Worm (Caenorhabditis elegans) whole organism, late embryonic: ENCODE results near the gene obr-2.
A peak's percentile ranks its signal among the peaks of the same experiment; 100 is the strongest.

Experiments used
- C08G9.2 ChIP-seq: sonication (generic microtip); optimal IDR thresholded peaks from 2 replicates; lab custom pipeline; 2016; ENCODE audit warnings: mild to moderate bottlenecking, missing genetic modification characterization, moderate library complexity, missing compliant biosample characterization
- C38D4.7 ChIP-seq: fragments of 200-800 bp; sonication (Bioruptor generic); optimal IDR thresholded peaks from 2 replicates; lab custom pipeline; 2018; ENCODE audit warnings: mild to moderate bottlenecking, missing genetic modification characterization, moderate library complexity, missing compliant biosample characterization
- F13H6.1 ChIP-seq: sonication (generic microtip); optimal IDR thresholded peaks from 2 replicates; lab custom pipeline; 2016; ENCODE audit warnings: missing genetic modification characterization, missing compliant biosample characterization
- K02D7.2 ChIP-seq: sonication (generic microtip); optimal IDR thresholded peaks from 2 replicates; lab custom pipeline; 2017; ENCODE audit warnings: mild to moderate bottlenecking, missing genetic modification characterization, missing compliant biosample characterization
- T23F11.4 ChIP-seq: fragments of 200-800 bp; sonication (Bioruptor generic); optimal IDR thresholded peaks from 2 replicates; lab custom pipeline; 2018; ENCODE audit warnings: mild to moderate bottlenecking, missing genetic modification characterization, missing compliant biosample characterization
- ahr-1 ChIP-seq: sonication (generic microtip); optimal IDR thresholded peaks from 2 replicates; lab custom pipeline; 2016; ENCODE audit warnings: missing genetic modification characterization, missing compliant biosample characterization
- ama-1 ChIP-seq: fragments of 150-350 bp; optimal IDR thresholded peaks from 2 replicates; lab custom pipeline; 2014
- ceh-14 ChIP-seq: sonication (generic microtip); optimal IDR thresholded peaks from 2 replicates; lab custom pipeline; 2016; ENCODE audit warnings: missing genotype, missing genetic modification characterization, missing compliant biosample characterization
- ceh-22 ChIP-seq: sonication (generic microtip); optimal IDR thresholded peaks from 2 replicates; lab custom pipeline; 2017; ENCODE audit warnings: missing biosample characterization, missing genetic modification characterization
- ceh-24 ChIP-seq: sonication (generic microtip); optimal IDR thresholded peaks from 2 replicates; lab custom pipeline; 2016; ENCODE audit warnings: mild to moderate bottlenecking, missing genetic modification characterization, missing compliant biosample characterization
- ceh-31 ChIP-seq: sonication (generic microtip); optimal IDR thresholded peaks from 2 replicates; lab custom pipeline; 2016; ENCODE audit warnings: missing genetic modification characterization, missing compliant biosample characterization
- ceh-34 ChIP-seq: sonication (generic microtip); optimal IDR thresholded peaks from 2 replicates; lab custom pipeline; 2016; ENCODE audit warnings: mild to moderate bottlenecking, missing genetic modification characterization, missing compliant biosample characterization
- ceh-45 ChIP-seq: fragments of 200-800 bp; sonication (Bioruptor generic); IDR thresholded peaks from 2 replicates; pipeline ENCODE4 v1.3.6; 2022; ENCODE audit warnings: missing genetic modification reagents, missing genetic modification characterization, missing compliant biosample characterization
- ceh-6 ChIP-seq: fragments of 200-800 bp; sonication (Bioruptor generic); optimal IDR thresholded peaks from 2 replicates; lab custom pipeline; 2018; ENCODE audit warnings: mild to moderate bottlenecking, missing genetic modification characterization, missing compliant biosample characterization
- dmd-4 ChIP-seq: sonication (generic microtip); optimal IDR thresholded peaks from 2 replicates; lab custom pipeline; 2016; ENCODE audit warnings: borderline replicate concordance, missing genetic modification characterization, missing compliant biosample characterization
- elt-4 ChIP-seq: sonication (generic microtip); optimal IDR thresholded peaks from 2 replicates; lab custom pipeline; 2016; ENCODE audit warnings: missing genetic modification characterization, missing compliant biosample characterization
- eyg-1 ChIP-seq: sonication (generic microtip); optimal IDR thresholded peaks from 2 replicates; lab custom pipeline; 2016; ENCODE audit warnings: missing genotype, missing genetic modification characterization, missing compliant biosample characterization
- hlh-15 ChIP-seq: sonication (generic microtip); optimal IDR thresholded peaks from 2 replicates; lab custom pipeline; 2016; ENCODE audit warnings: missing genetic modification characterization, missing compliant biosample characterization
- hlh-30 ChIP-seq: sonication (generic microtip); optimal IDR thresholded peaks from 2 replicates; lab custom pipeline; 2017; ENCODE audit warnings: antibody characterized with exemption, missing genetic modification characterization, missing compliant biosample characterization; ENCODE audit not compliant: insufficient read depth
- hlh-6 ChIP-seq: sonication (generic microtip); optimal IDR thresholded peaks from 2 replicates; lab custom pipeline; 2016; ENCODE audit warnings: missing genotype, missing genetic modification characterization, missing compliant biosample characterization
- hlh-8 ChIP-seq: sonication (generic microtip); optimal IDR thresholded peaks from 2 replicates; lab custom pipeline; 2016; ENCODE audit warnings: missing genotype, missing genetic modification characterization, missing compliant biosample characterization
- mec-3 ChIP-seq: sonication (generic microtip); optimal IDR thresholded peaks from 2 replicates; lab custom pipeline; 2016; ENCODE audit warnings: borderline replicate concordance, missing genetic modification characterization, missing compliant biosample characterization
- nhr-232 ChIP-seq: sonication (generic microtip); optimal IDR thresholded peaks from 2 replicates; lab custom pipeline; 2016; ENCODE audit warnings: missing genetic modification characterization, missing compliant biosample characterization
- pag-3 ChIP-seq: sonication (generic microtip); optimal IDR thresholded peaks from 2 replicates; lab custom pipeline; 2016; ENCODE audit warnings: missing compliant biosample characterization, missing genetic modification characterization, borderline replicate concordance
- pat-9 ChIP-seq: fragments of 200-800 bp; sonication (Bioruptor generic); optimal IDR thresholded peaks from 2 replicates; lab custom pipeline; 2018; ENCODE audit warnings: mild to moderate bottlenecking, missing genetic modification characterization, moderate library complexity, missing compliant biosample characterization
- pqm-1 ChIP-seq: sonication (generic microtip); optimal IDR thresholded peaks from 2 replicates; lab custom pipeline; 2016; ENCODE audit warnings: missing genetic modification characterization, missing compliant biosample characterization
- ref-2 ChIP-seq: sonication (generic microtip); optimal IDR thresholded peaks from 2 replicates; lab custom pipeline; 2016; ENCODE audit warnings: missing genetic modification characterization, missing compliant biosample characterization
- sox-2 ChIP-seq: fragments of 200-800 bp; sonication (Bioruptor generic); IDR thresholded peaks from 2 replicates; pipeline ENCODE4 v1.3.6; 2022; ENCODE audit warnings: missing genetic modification reagents, missing genetic modification characterization, missing compliant biosample characterization
- syd-9 ChIP-seq: sonication (generic microtip); optimal IDR thresholded peaks from 2 replicates; lab custom pipeline; 2016; ENCODE audit warnings: mild to moderate bottlenecking, missing genetic modification characterization, moderate library complexity, missing compliant biosample characterization
- tbx-7 ChIP-seq: sonication (generic microtip); optimal IDR thresholded peaks from 2 replicates; lab custom pipeline; 2016; ENCODE audit warnings: missing genotype, missing genetic modification characterization, missing compliant biosample characterization
- ttx-3 ChIP-seq: sonication (generic microtip); optimal IDR thresholded peaks from 2 replicates; lab custom pipeline; 2016; ENCODE audit warnings: missing genetic modification reagents, missing genetic modification characterization, missing compliant biosample characterization
- unc-3 ChIP-seq, 2 experiments: fragments of 200-800 bp in 1 of 2; sonication (Bioruptor generic) in 1 of 2; sonication (generic microtip) in 1 of 2; conservative IDR thresholded peaks in 1 of 2; optimal IDR thresholded peaks in 1 of 2; 2 replicates each; pipeline versions ENCODE4 v1.3.6 to Lab custom; 2016 to 2022; ENCODE audit warnings: missing compliant biosample characterization in 2 of 2, missing genetic modification characterization in 2 of 2, missing genetic modification reagents in 1 of 2
- unc-55 ChIP-seq: sonication (generic microtip); optimal IDR thresholded peaks from 2 replicates; lab custom pipeline; 2017; ENCODE audit warnings: missing biosample characterization, missing genetic modification reagents, missing genetic modification characterization
- unc-86 ChIP-seq: sonication (generic microtip); optimal IDR thresholded peaks from 2 replicates; lab custom pipeline; 2016; ENCODE audit warnings: missing genetic modification characterization, missing compliant biosample characterization
- ztf-16 ChIP-seq: sonication (generic microtip); optimal IDR thresholded peaks from 2 replicates; lab custom pipeline; 2017; ENCODE audit warnings: missing genetic modification characterization, missing compliant biosample characterization

The obr-2 gene

DNA sequence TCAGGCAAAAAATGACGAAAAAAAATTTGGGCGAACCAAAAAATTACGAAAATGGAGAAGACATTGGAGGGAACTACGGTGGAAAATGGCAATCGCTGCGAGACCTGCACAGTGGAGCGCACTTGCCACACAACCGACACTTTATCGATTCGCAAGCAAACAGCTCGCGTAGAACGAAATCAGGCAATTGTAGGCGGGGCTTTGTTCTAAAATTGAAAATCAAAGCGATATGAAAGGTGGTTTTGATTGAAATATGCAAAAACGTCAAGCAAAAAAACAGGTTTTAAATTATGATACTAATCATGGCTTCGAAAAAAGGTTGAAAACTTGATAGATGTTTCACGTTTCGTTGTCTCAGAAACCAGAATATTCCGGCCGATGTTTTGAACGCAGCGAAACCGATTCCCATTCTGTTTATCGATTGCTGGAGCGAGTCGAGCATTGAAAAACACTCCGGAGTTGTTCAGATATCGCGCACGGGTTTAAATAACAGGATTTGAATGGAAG lies 11.8 kb downstream of the obr-2 start, which contains the start of the genes fib-1 and mut-15 (continued):
- TF ChIP-seq hlh-30: no peak
- no peak for TF ChIP-seq elt-4 (tag; lab: Kevin White, UChicago)
- TF ChIP-seq ceh-34 (tag; lab: Kevin White, UChicago): peak; percentile 96
- no peak for TF ChIP-seq nhr-232 (tag; lab: Kevin White, UChicago)
- TF ChIP-seq ceh-14 (tag; lab: Kevin White, UChicago): peak; percentile 90
- TF ChIP-seq mec-3 (tag; lab: Kevin White, UChicago): peak; percentile 94
- TF ChIP-seq ama-1 (lab: Kevin White, UChicago): no peak
- no peak for TF ChIP-seq unc-3 (GFP tag; conservative IDR thresholded peaks at IDR 0.05; lab: Robert Waterston, UW)
- peak; percentile 85 for TF ChIP-seq unc-3 (tag; optimal IDR thresholded peaks at IDR 0.05; lab: Kevin White, UChicago)
- peak; percentile 97 for TF ChIP-seq C08G9.2 (tag; lab: Kevin White, UChicago)
- TF ChIP-seq pag-3 (tag; lab: Kevin White, UChicago): peak; percentile 71
- peak; percentile 77 for TF ChIP-seq hlh-15 (tag; lab: Kevin White, UChicago)
- TF ChIP-seq ceh-6 (GFP tag; lab: Kevin White, UChicago): peak; percentile 30

DNA sequence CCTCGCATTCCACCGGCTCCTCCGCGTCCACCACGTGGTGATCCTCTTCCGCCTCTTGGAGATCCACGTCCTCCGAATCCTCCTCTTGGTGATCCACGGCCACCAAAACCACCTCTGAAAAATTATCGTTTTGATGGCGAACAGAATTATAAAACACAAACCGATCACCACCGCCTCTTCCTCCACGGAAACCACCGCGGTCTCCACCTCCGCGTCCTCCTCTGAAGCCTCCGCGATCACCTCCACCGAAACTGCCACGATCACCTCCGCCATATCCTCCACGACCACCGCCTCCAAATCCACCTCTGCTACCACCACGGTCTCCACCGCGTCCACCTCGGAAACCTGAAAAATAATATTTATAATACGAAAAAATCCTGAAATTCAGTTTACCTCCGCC lies 12.5 kb downstream of the obr-2 start:
- TF ChIP-seq C38D4.7 (GFP tag; lab: Kevin White, UChicago): no peak
- no peak for TF ChIP-seq ceh-22
- TF ChIP-seq tbx-7 (tag; lab: Kevin White, UChicago): no peak
- TF ChIP-seq ceh-45 (GFP tag; lab: Robert Waterston, UW): no peak
- TF ChIP-seq pat-9 (tag; lab: Kevin White, UChicago): no peak
- TF ChIP-seq dmd-4 (tag; lab: Kevin White, UChicago): no peak
- no peak for TF ChIP-seq eyg-1
- TF ChIP-seq sox-2 (GFP tag; lab: Robert Waterston, UW): no peak
- no peak for TF ChIP-seq ceh-6 (GFP tag; lab: Kevin White, UChicago)

DNA sequence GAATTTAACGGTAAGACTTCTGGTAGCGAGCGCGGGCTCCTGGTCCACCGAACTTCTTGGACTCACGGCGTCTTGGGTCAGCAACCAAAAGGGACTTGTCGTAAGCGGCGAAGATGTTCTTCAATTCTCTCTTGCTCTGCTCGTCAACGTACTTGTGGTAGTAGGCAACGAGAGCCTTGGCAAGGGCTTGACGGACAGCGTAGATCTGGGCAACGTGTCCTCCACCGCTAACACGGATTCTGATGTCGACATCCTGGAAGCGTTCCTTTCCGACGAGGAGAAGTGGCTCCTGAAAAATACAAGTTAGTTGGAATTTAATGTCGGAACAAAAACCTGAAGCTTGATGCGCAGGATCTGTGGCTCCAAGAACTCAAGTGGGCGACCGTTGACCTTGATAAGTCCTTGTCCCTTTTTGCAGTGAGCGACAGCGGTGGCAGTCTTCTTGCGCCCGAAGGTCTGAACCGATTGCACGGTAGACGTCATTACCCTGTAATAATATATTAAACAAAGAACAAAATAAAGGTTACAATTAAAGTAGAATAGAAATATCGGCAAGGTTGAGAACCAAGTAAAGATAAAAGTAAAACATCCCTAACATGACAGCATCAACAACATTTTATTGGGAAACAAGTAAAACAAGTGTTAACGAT lies 13.9 kb downstream of the obr-2 start, which contains the start of gene rps-16:
Gene rps-16, minus strand, starts transcription at position 487 of the 650 bp plus-strand sequence.
- TF ChIP-seq ceh-24 (tag; lab: Kevin White, UChicago) (no peak), hlh-6 (tag; lab: Kevin White, UChicago) (no peak), ama-1 (lab: Kevin White, UChicago) (no peak), T23F11.4 (GFP tag; lab: Kevin White, UChicago) (no peak), ceh-14 (tag; lab: Kevin White, UChicago) (no peak), ahr-1 (tag; lab: Kevin White, UChicago) (no peak), F13H6.1 (tag; lab: Kevin White, UChicago) (no peak), hlh-8 (tag; lab: Kevin White, UChicago) (no peak), pqm-1 (tag; lab: Kevin White, UChicago) (no peak), unc-55 (GFP tag; lab: Kevin White, UChicago) (no peak), hlh-15 (tag; lab: Kevin White, UChicago) (no peak), ttx-3 (no peak), K02D7.2 (tag; lab: Kevin White, UChicago) (no peak), ztf-16 (no peak), ref-2 (no peak), ceh-34 (tag; lab: Kevin White, UChicago) (no peak), syd-9 (no peak), unc-86 (tag; lab: Kevin White, UChicago) (no peak), ceh-31 (tag; lab: Kevin White, UChicago) (no peak), hlh-30 (no peak)
